Worm (Caenorhabditis elegans) whole organism, L1 larva: ENCODE results near the gene cpz-2.

Source experiments
- ces-1 ChIP-seq: fragments of 150-350 bp; optimal IDR thresholded peaks from 2 replicates; lab custom pipeline; 2014; ENCODE audit warnings: missing biosample characterization, missing genetic modification reagents, missing genetic modification characterization
- elt-3 ChIP-seq, 6 experiments: fragments of 150-350 bp in 1 of 6; sonication (generic microtip); optimal IDR thresholded peaks; 2 replicates each; lab custom pipeline; 2017 to 2018; ENCODE audit warnings: missing biosample characterization in 6 of 6, missing genetic modification characterization in 6 of 6, inconsistent platforms in 1 of 6
- fos-1 ChIP-seq: fragments of 150-350 bp; optimal IDR thresholded peaks from 2 replicates; lab custom pipeline; 2014; ENCODE audit warnings: missing biosample characterization, missing genetic modification characterization
- lin-14 ChIP-seq: fragments of 200-800 bp; sonication (Bioruptor generic); optimal IDR thresholded peaks from 2 replicates; lab custom pipeline; 2018; ENCODE audit warnings: mild to moderate bottlenecking, missing genetic modification characterization, moderate library complexity, missing compliant biosample characterization
- pag-3 ChIP-seq: sonication (generic microtip); optimal IDR thresholded peaks from 2 replicates; lab custom pipeline; 2017; ENCODE audit warnings: missing genetic modification characterization, mild to moderate bottlenecking, missing compliant biosample characterization, antibody characterized with exemption, borderline replicate concordance; ENCODE audit not compliant: insufficient read depth

DNA sequence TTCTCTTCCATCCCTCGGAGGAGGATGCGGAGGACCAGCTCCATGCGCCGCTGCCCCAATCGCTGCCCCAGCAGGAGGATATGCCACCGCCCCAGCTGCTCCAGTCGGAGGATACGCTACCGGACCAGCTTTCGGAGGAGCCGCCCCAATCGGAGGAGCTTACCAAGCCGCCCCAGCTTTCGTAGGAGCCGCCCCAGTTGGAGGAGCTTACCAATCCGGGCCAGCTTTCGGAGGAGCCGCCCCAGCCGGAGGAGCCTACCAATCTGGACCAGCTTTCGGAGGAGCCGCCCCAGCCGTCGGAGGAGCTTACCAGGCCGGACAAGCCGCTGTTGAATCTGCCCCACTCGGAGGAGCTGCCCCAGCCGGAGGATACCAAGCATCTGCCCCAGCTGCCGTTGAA, 34.5 kb downstream of the cpz-2 start:
- no peak for TF ChIP-seq lin-14 (GFP tag; lab: Kevin White, UChicago)
- TF ChIP-seq fos-1 (tag; lab: Kevin White, UChicago): no peak
- no peak for TF ChIP-seq ces-1
- TF ChIP-seq pag-3 (tag; lab: Kevin White, UChicago): no peak
- TF ChIP-seq elt-3 (tag; optimal IDR thresholded peaks at IDR 0.05; lab: Kevin White, UChicago): no peak
